Fruit fly (Drosophila melanogaster): ENCODE results near the gene CG9641.

CG9641 gene

dm6 chr2L:3012780-3013179, 36.1 kb upstream of the CG9641 start (continued):
- TF ChIP-seq croc (GFP tag; conservative IDR thresholded peaks at IDR 0.05) (no peak), Mes4 (GFP tag; optimal IDR thresholded peaks at IDR 0.05) (no peak), dimm (GFP tag; IDR thresholded peaks at IDR 0.05) (no peak), otp (GFP tag; IDR thresholded peaks at IDR 0.05) (no peak), Hsf (GFP tag; optimal IDR thresholded peaks at IDR 0.05) (no peak), CG11723 (GFP tag; optimal IDR thresholded peaks at IDR 0.05) (no peak), Bdp1 (GFP tag; optimal IDR thresholded peaks at IDR 0.05) (no peak), Xrp1 (GFP tag; IDR thresholded peaks at IDR 0.05) (peak; percentile 58; the same call in 1 of the 2 replicates), CG12219 (GFP tag; optimal IDR thresholded peaks at IDR 0.05) (no peak), Sox100B (GFP tag; optimal IDR thresholded peaks at IDR 0.05) (no peak), tna (GFP tag; IDR thresholded peaks at IDR 0.05; ENCODE audit: partially characterized antibody) (no peak), tgo (GFP tag; IDR thresholded peaks at IDR 0.05) (no peak), Oaz (GFP tag; IDR thresholded peaks at IDR 0.05) (no peak), sob (GFP tag; IDR thresholded peaks at IDR 0.05) (peak; percentile 35; the same call in 1 of the 2 replicates), luna (GFP tag; optimal IDR thresholded peaks at IDR 0.05) (no peak), ham (GFP tag; IDR thresholded peaks at IDR 0.05) (no peak), mld (GFP tag; IDR thresholded peaks at IDR 0.05; ENCODE audit: partially characterized antibody) (no peak), CG10431 (GFP tag; optimal IDR thresholded peaks at IDR 0.05) (no peak), Hmx (GFP tag; optimal IDR thresholded peaks at IDR 0.05) (no peak), dan (GFP tag; IDR thresholded peaks at IDR 0.05) (no peak), CG12391 (tag; optimal IDR thresholded peaks at IDR 0.05) (peak; percentile 18), wek (GFP tag; optimal IDR thresholded peaks at IDR 0.05) (no peak), vnd (GFP tag; IDR thresholded peaks at IDR 0.05; ENCODE audit: partially characterized antibody) (no peak), CG15514 (GFP tag; optimal IDR thresholded peaks at IDR 0.05) (no peak), tup (GFP tag; optimal IDR thresholded peaks at IDR 0.05) (peak; percentile 26), toy (GFP tag; IDR thresholded peaks at IDR 0.05) (no peak), CG1233 (GFP tag; optimal IDR thresholded peaks at IDR 0.05) (no peak), BEAF-32 (GFP tag; optimal IDR thresholded peaks at IDR 0.05) (no peak), scrt (GFP tag; optimal IDR thresholded peaks at IDR 0.05) (no peak), her (GFP tag; optimal IDR thresholded peaks at IDR 0.05) (no peak), CG42726 (GFP tag; IDR thresholded peaks at IDR 0.05; ENCODE audit: partially characterized antibody) (no peak), amos (GFP tag; IDR thresholded peaks at IDR 0.05; ENCODE audit: partially characterized antibody) (no peak), gfzf (GFP tag; optimal IDR thresholded peaks at IDR 0.05) (no peak), Ada2b (GFP tag; IDR thresholded peaks at IDR 0.05) (0 out of 2 replicates have a peak, but pooled peaks have one; percentile 9), gro (GFP tag; optimal IDR thresholded peaks at IDR 0.05) (no peak), CG6813 (GFP tag; optimal IDR thresholded peaks at IDR 0.05) (no peak), CG8290 (GFP tag; optimal IDR thresholded peaks at IDR 0.05) (no peak), CG8290 (tag; optimal IDR thresholded peaks at IDR 0.05) (no peak), HHEX (GFP tag; optimal IDR thresholded peaks at IDR 0.05) (no peak), crp (GFP tag; optimal IDR thresholded peaks at IDR 0.05) (no peak), CG1832 (GFP tag; optimal IDR thresholded peaks at IDR 0.05) (no peak), nau (GFP tag; optimal IDR thresholded peaks at IDR 0.05) (no peak), Myb (GFP tag; optimal IDR thresholded peaks at IDR 0.05) (no peak), CG1602 (GFP tag; optimal IDR thresholded peaks at IDR 0.05) (no peak), CG7271 (tag; optimal IDR thresholded peaks at IDR 0.05) (no peak), CG11504 (tag; optimal IDR thresholded peaks at IDR 0.05) (no peak), Rfx (GFP tag; IDR thresholded peaks at IDR 0.05) (peak; percentile 47), pnt (GFP tag; optimal IDR thresholded peaks at IDR 0.05) (no peak), zfh1 (GFP tag; IDR thresholded peaks at IDR 0.05) (peak; percentile 68), CG11695 (GFP tag; IDR thresholded peaks at IDR 0.05) (no peak), ranshi (GFP tag; IDR thresholded peaks at IDR 0.05) (peak; percentile 35; the same call in 1 of the 2 replicates)

Data from whole organism, embryonic.